Fruit fly (Drosophila melanogaster) whole organism, embryonic: ENCODE measurements around the gene Syx13.

ENCODE experiments used
- C15 ChIP-seq: fragments of 200-800 bp; sonication (Bioruptor generic); IDR thresholded peaks from 3 replicates; pipeline ENCODE4 v1.3.6; 2022; ENCODE audit warnings: missing biosample characterization, missing genetic modification characterization
- CG1024 ChIP-seq: fragments of 200-800 bp; sonication (Bioruptor generic); IDR thresholded peaks from 2 replicates; pipeline ENCODE4 v1.3.6; 2022; ENCODE audit warnings: missing biosample characterization, missing genetic modification characterization
- CG11085 ChIP-seq: fragments of 200-800 bp; sonication (Bioruptor generic); IDR thresholded peaks from 2 replicates; pipeline ENCODE4 v1.3.6; 2022; ENCODE audit warnings: missing biosample characterization, missing genetic modification characterization
- CG11723 ChIP-seq: fragments of 200-800 bp; sonication (Bioruptor generic); optimal IDR thresholded peaks from 2 replicates; lab custom pipeline; 2017; ENCODE audit warnings: missing biosample characterization, mild to moderate bottlenecking, missing genetic modification characterization
- CG12104 ChIP-seq: fragments of 200-800 bp; sonication (Bioruptor generic); optimal IDR thresholded peaks from 3 replicates; lab custom pipeline; 2016; ENCODE audit warnings: missing biosample characterization, missing genetic modification characterization
- CG12236 ChIP-seq: fragments of 200-800 bp; sonication (Bioruptor generic); optimal IDR thresholded peaks from 2 replicates; lab custom pipeline; 2016; ENCODE audit warnings: missing biosample characterization, missing genetic modification characterization
- CG15479 ChIP-seq: fragments of 200-800 bp; sonication (Bioruptor generic); optimal IDR thresholded peaks from 3 replicates; lab custom pipeline; 2019; ENCODE audit warnings: missing biosample characterization, mild to moderate bottlenecking, missing genetic modification characterization, moderate library complexity
- CG16779 ChIP-seq: fragments of 200-800 bp; sonication (Bioruptor generic); IDR thresholded peaks from 2 replicates; pipeline ENCODE4 v1.3.6; 2022; ENCODE audit warnings: missing biosample characterization, missing genetic modification characterization
- CG17829 ChIP-seq: fragments of 200-800 bp; optimal IDR thresholded peaks from 2 replicates; lab custom pipeline; 2019; ENCODE audit warnings: missing biosample characterization, mild to moderate bottlenecking, missing genetic modification characterization, moderate library complexity
- CG17912 ChIP-seq: fragments of 200-800 bp; sonication (Bioruptor generic); optimal IDR thresholded peaks from 2 replicates; lab custom pipeline; 2018; ENCODE audit warnings: missing biosample characterization, mild to moderate bottlenecking, missing genetic modification characterization
- CG18476 ChIP-seq: fragments of 200-800 bp; sonication (Bioruptor generic); optimal IDR thresholded peaks from 2 replicates; lab custom pipeline; 2016; ENCODE audit warnings: missing biosample characterization, mild to moderate bottlenecking, missing genetic modification characterization
- CG18599 ChIP-seq: fragments of 200-800 bp; sonication (Bioruptor generic); optimal IDR thresholded peaks from 3 replicates; lab custom pipeline; 2017; ENCODE audit warnings: missing biosample characterization, missing genetic modification characterization, mild to moderate bottlenecking, moderate library complexity, missing genetic modification reagents
- CG34224 ChIP-seq: fragments of 200-800 bp; sonication (Bioruptor generic); IDR thresholded peaks from 3 replicates; pipeline ENCODE4 v1.3.6; 2022; ENCODE audit warnings: missing biosample characterization, missing genetic modification characterization; ENCODE audit not compliant: partially characterized antibody
- CG34422 ChIP-seq: fragments of 200-800 bp; sonication (Bioruptor generic); IDR thresholded peaks from 3 replicates; pipeline ENCODE4 v1.3.6; 2022; ENCODE audit warnings: missing biosample characterization, missing genetic modification characterization
- CG3726 ChIP-seq: fragments of 200-800 bp; sonication (Bioruptor generic); IDR thresholded peaks from 3 replicates; pipeline ENCODE4, ENCODE4 v1.3.6; 2022; ENCODE audit warnings: missing biosample characterization, missing genetic modification characterization
- CG4360 ChIP-seq: fragments of 200-800 bp; sonication (Bioruptor generic); IDR thresholded peaks from 2 replicates; pipeline ENCODE4 v1.3.6; 2022; ENCODE audit warnings: missing biosample characterization, missing genetic modification characterization
- CG7271 ChIP-seq: fragments of 200-800 bp; sonication (Bioruptor generic); optimal IDR thresholded peaks from 2 replicates; lab custom pipeline; 2018; ENCODE audit warnings: missing biosample characterization, mild to moderate bottlenecking, missing genetic modification characterization, moderate library complexity
- CG7372 ChIP-seq: fragments of 200-800 bp; sonication (Bioruptor generic); IDR thresholded peaks from 2 replicates; pipeline ENCODE4 v1.3.6; 2022; ENCODE audit warnings: missing biosample characterization, missing genetic modification characterization
- CG7963 ChIP-seq: fragments of 200-800 bp; sonication (Bioruptor generic); IDR thresholded peaks from 3 replicates; pipeline ENCODE4 v1.3.6; 2022; ENCODE audit warnings: missing biosample characterization, missing genetic modification characterization; ENCODE audit not compliant: partially characterized antibody
- CG8478 ChIP-seq: fragments of >200 bp; optimal IDR thresholded peaks from 2 replicates; lab custom pipeline; 2018
- D ChIP-seq, 2 experiments: fragments of 200-800 bp in 1 of 2; fragments of >200 bp in 1 of 2; sonication (Bioruptor generic) in 1 of 2; optimal IDR thresholded peaks; 2 replicates in 1 of 2; 3 replicates in 1 of 2; lab custom pipeline; 2017; ENCODE audit warnings: mild to moderate bottlenecking in 1 of 2, missing biosample characterization in 1 of 2, missing genetic modification characterization in 1 of 2, missing genetic modification reagents in 1 of 2
- Dp ChIP-seq: fragments of 200-800 bp; sonication (Bioruptor generic); optimal IDR thresholded peaks from 2 replicates; lab custom pipeline; 2018; ENCODE audit warnings: missing biosample characterization, mild to moderate bottlenecking, missing genetic modification characterization, moderate library complexity
- Drgx ChIP-seq: fragments of 200-800 bp; sonication (Bioruptor generic); IDR thresholded peaks from 2 replicates; pipeline ENCODE4 v1.3.6; 2022; ENCODE audit warnings: missing biosample characterization, missing genetic modification characterization
- Elba2 ChIP-seq: fragments of 200-800 bp; sonication (Bioruptor generic); optimal IDR thresholded peaks from 3 replicates; lab custom pipeline; 2016; ENCODE audit warnings: missing biosample characterization, missing genetic modification characterization
- Ets65A ChIP-seq: fragments of 200-800 bp; sonication (Bioruptor generic); peaks from one replicate; lab custom pipeline; 2016; ENCODE audit warnings: missing biosample characterization, missing genetic modification characterization
- Max ChIP-seq: fragments of 200-800 bp; sonication (Bioruptor generic); optimal IDR thresholded peaks from 2 replicates; lab custom pipeline; 2016; ENCODE audit warnings: missing biosample characterization, mild to moderate bottlenecking, missing genetic modification characterization
- Meics ChIP-seq: fragments of 200-800 bp; sonication (Bioruptor generic); optimal IDR thresholded peaks from 2 replicates; lab custom pipeline; 2017; ENCODE audit warnings: missing biosample characterization, mild to moderate bottlenecking, missing genetic modification characterization
- NC2α ChIP-seq: fragments of 200-800 bp; sonication (Bioruptor generic); optimal IDR thresholded peaks from 2 replicates; lab custom pipeline; 2016; ENCODE audit warnings: missing biosample characterization, missing genetic modification characterization
- Tbp ChIP-seq: fragments of >200 bp; optimal IDR thresholded peaks from 2 replicates; lab custom pipeline; 2018; ENCODE audit warnings: missing biosample characterization, missing genetic modification characterization
- Trl ChIP-seq, 3 experiments: fragments of >200 bp in 2 of 3; fragments of 200-800 bp in 1 of 3; sonication (Bioruptor generic) in 1 of 3; optimal IDR thresholded peaks; 2 replicates in 1 of 3; 3 replicates in 2 of 3; lab custom pipeline; 2016 to 2017; ENCODE audit warnings: missing biosample characterization in 1 of 3, missing genetic modification characterization in 1 of 3
- Usf ChIP-seq: fragments of 200-800 bp; sonication (Bioruptor generic); optimal IDR thresholded peaks from 2 replicates; lab custom pipeline; 2017; ENCODE audit warnings: missing genotype, missing biosample characterization, missing genetic modification characterization
- Vsx1 ChIP-seq: fragments of 200-800 bp; sonication (Bioruptor generic); optimal IDR thresholded peaks from 2 replicates; lab custom pipeline; 2017; ENCODE audit warnings: missing biosample characterization, mild to moderate bottlenecking, missing genetic modification characterization, missing genetic modification reagents
- ab ChIP-seq: fragments of 200-800 bp; sonication (Bioruptor generic); optimal IDR thresholded peaks from 2 replicates; lab custom pipeline; 2016; ENCODE audit warnings: missing biosample characterization, missing genetic modification characterization
- cad ChIP-seq: fragments of >200 bp; optimal IDR thresholded peaks from 2 replicates; lab custom pipeline; 2017; ENCODE audit warnings: missing biosample characterization, missing genetic modification characterization
- gcm2 ChIP-seq: fragments of 200-800 bp; sonication (Bioruptor generic); optimal IDR thresholded peaks from 2 replicates; lab custom pipeline; 2016; ENCODE audit warnings: missing biosample characterization, missing genetic modification characterization
- kah ChIP-seq: fragments of 200-800 bp; sonication (Bioruptor generic); optimal IDR thresholded peaks from 2 replicates; lab custom pipeline; 2018; ENCODE audit warnings: missing biosample characterization, mild to moderate bottlenecking, missing genetic modification characterization
- lmd ChIP-seq: fragments of 200-800 bp; sonication (Bioruptor generic); IDR thresholded peaks from 2 replicates; pipeline ENCODE4 v1.3.6; 2022; ENCODE audit warnings: missing biosample characterization, missing genetic modification characterization
- pb ChIP-seq: fragments of 200-800 bp; sonication (Bioruptor generic); optimal IDR thresholded peaks from 3 replicates; lab custom pipeline; 2016; ENCODE audit warnings: missing biosample characterization, missing genetic modification characterization
- sens ChIP-seq: fragments of 200-800 bp; sonication (Bioruptor generic); peaks from one replicate; lab custom pipeline; 2016; ENCODE audit warnings: missing biosample characterization, missing genetic modification characterization
- sim ChIP-seq: fragments of 200-800 bp; sonication (Bioruptor generic); IDR thresholded peaks from 2 replicates; pipeline ENCODE4 v1.3.6; 2022; ENCODE audit warnings: missing biosample characterization, missing genetic modification characterization
- slou ChIP-seq: fragments of 200-800 bp; sonication (Bioruptor generic); optimal IDR thresholded peaks from 3 replicates; lab custom pipeline; 2016; ENCODE audit warnings: missing biosample characterization, missing genetic modification characterization
- tll ChIP-seq, 2 experiments: fragments of 200-800 bp in 1 of 2; fragments of >200 bp in 1 of 2; sonication (Bioruptor generic) in 1 of 2; optimal IDR thresholded peaks; 2 replicates each; lab custom pipeline; 2017 to 2019; ENCODE audit warnings: missing biosample characterization in 2 of 2, missing genetic modification characterization in 2 of 2, mild to moderate bottlenecking in 1 of 2, moderate library complexity in 1 of 2
- vvl ChIP-seq: fragments of 200-800 bp; sonication (Bioruptor generic); IDR thresholded peaks from 2 replicates; pipeline ENCODE4 v1.3.6; 2022; ENCODE audit warnings: missing biosample characterization, missing genetic modification characterization
- z ChIP-seq: fragments of 200-800 bp; sonication (Bioruptor generic); IDR thresholded peaks from 3 replicates; pipeline ENCODE4 v1.3.6; 2022; ENCODE audit warnings: missing biosample characterization, missing genetic modification characterization
- zen ChIP-seq: fragments of 200-800 bp; sonication (Bioruptor generic); optimal IDR thresholded peaks from 3 replicates; lab custom pipeline; 2018; ENCODE audit warnings: missing biosample characterization, mild to moderate bottlenecking, missing genetic modification characterization, moderate library complexity

Gene Syx13

DNA sequence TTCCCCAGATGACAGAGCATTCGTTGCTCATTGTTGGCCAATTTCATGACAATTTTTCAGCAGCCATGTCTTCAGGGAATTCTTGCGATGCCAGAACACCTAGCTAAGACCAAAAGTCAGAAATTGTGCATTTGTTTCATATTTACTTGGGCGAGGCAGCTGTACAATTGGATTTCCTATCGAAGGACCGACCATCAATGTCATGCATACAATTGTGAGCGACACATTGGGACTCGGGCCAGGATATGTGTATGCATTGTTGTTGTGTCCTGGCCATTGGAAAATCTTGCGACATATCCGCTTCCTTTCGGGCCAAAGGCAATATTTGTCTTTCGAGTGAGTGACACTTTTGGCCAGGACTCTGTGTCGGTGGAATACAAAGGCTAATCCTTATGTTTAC, 33.1 kb downstream of the Syx13 start (continued):
- no peak for TF ChIP-seq Tbp (GFP tag; lab: Kevin White, UChicago)
- TF ChIP-seq CG17912 (GFP tag; lab: Kevin White, UChicago) = no peak
- no peak for TF ChIP-seq CG7372 (GFP tag; lab: Robert Waterston, UW)
- TF ChIP-seq C15 = no peak
- peak; percentile 29 for TF ChIP-seq CG15479
- TF ChIP-seq CG16779 (GFP tag; lab: Robert Waterston, UW) = no peak
- no peak for TF ChIP-seq CG11085 (GFP tag; lab: Robert Waterston, UW)
- TF ChIP-seq CG7963 = no peak
- no peak for TF ChIP-seq Meics (GFP tag; lab: Kevin White, UChicago)
- peak; percentile 32 for TF ChIP-seq cad (GFP tag; lab: Kevin White, UChicago)
- peak; percentile 10 for TF ChIP-seq Ets65A (GFP tag; lab: Kevin White, UChicago)
- no peak for TF ChIP-seq pb (GFP tag; lab: Kevin White, UChicago)
- no peak for TF ChIP-seq CG3726 (GFP tag; lab: Robert Waterston, UW)
- no peak for TF ChIP-seq CG12104 (GFP tag; lab: Kevin White, UChicago)
- TF ChIP-seq CG1024 (GFP tag; lab: Robert Waterston, UW) = no peak
- TF ChIP-seq CG18476 (GFP tag; lab: Kevin White, UChicago) = no peak
- TF ChIP-seq Elba2 (GFP tag; lab: Kevin White, UChicago) = peak; percentile 68
- TF ChIP-seq CG11723 (GFP tag; lab: Kevin White, UChicago) = no peak
- peak; percentile 29; the same call in 1 of the 2 replicates for TF ChIP-seq CG4360
- no peak for TF ChIP-seq slou (GFP tag; lab: Kevin White, UChicago)
- no peak for TF ChIP-seq CG12236 (GFP tag; lab: Kevin White, UChicago)
- TF ChIP-seq gcm2 (GFP tag; lab: Kevin White, UChicago) = no peak

DNA sequence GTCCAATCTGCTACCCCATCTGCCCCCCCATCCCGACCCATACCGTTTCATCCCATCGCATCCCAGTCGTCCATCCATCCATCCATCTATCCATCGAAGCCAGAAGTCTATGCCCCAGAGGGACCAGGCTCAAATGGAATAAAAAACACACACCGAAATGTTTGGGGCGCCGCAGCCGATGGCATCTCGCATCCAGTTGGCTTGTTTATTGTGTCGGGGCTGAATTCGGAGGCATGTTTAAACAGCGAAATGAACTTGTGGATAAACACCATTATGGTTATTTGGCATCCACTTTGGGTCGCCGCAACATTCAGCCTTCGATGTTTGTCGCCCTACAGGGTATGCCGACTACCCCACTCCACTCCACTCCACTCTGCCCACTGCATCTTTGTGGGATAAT, 36.2 kb downstream of the Syx13 start:
- peak; percentile 60 for TF ChIP-seq Ets65A (GFP tag; lab: Kevin White, UChicago)
- peak; percentile 1 for TF ChIP-seq CG18599 (GFP tag; lab: Kevin White, UChicago)
- TF ChIP-seq Max (GFP tag; lab: Kevin White, UChicago) = no peak
- TF ChIP-seq CG8478 (lab: Kevin White, UChicago) = peak; percentile 41
- TF ChIP-seq sens (GFP tag; lab: Kevin White, UChicago) = peak; percentile 75
- TF ChIP-seq Trl (optimal IDR thresholded peaks at IDR 0.05; lab: Kevin White, UChicago) = no peak
- TF ChIP-seq Trl (GFP tag; optimal IDR thresholded peaks at IDR 0.05; lab: Kevin White, UChicago) = no peak
- TF ChIP-seq z (GFP tag; lab: Robert Waterston, UW) = no peak
- TF ChIP-seq, all 482 proteins: peak for 4

DNA sequence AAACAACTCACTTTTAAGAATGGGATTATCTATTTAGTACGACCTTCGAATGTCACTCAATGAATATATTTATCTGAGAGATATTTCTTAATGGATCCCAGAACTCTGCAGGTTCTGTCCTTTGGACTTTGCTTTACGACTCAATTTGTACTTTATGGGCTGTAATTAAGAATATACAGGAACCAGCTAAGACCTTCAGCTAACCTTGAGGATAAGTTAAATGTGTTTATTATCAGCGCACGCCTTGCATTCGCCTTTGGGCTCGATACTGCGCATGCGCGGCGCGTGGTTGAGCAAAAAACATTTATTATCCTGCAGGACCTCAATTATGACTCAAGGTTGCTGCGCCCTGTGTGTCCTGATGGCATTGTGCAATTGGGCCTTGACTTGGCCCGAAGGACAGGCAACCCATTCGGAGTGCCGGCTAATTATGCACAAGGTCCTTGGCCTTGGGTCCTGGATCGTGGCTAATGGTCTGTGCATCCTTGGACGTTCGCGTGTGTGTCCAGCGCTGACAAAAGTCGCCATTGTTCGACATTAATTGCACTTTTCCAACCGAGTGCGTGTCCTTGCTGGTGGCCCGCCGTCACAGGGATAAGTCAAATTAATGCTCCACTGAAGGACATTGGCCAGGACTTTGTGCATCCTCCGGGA, 37.2 kb downstream of the Syx13 start:
- TF ChIP-seq cad (GFP tag; lab: Kevin White, UChicago) = peak; percentile 95
- peak; percentile 63 for TF ChIP-seq CG8478 (lab: Kevin White, UChicago)
- no peak for TF ChIP-seq Vsx1 (GFP tag; lab: Kevin White, UChicago)
- TF ChIP-seq kah = no peak
- no peak for TF ChIP-seq Usf
- TF ChIP-seq D (optimal IDR thresholded peaks at IDR 0.05; lab: Kevin White, UChicago) = peak; percentile 98
- TF ChIP-seq D (GFP tag; optimal IDR thresholded peaks at IDR 0.05; lab: Kevin White, UChicago) = no peak
- peak in 1 of 2 experiments; percentile 97 for TF ChIP-seq tll (GFP tag; optimal IDR thresholded peaks at IDR 0.05; lab: Kevin White, UChicago)
- no peak for TF ChIP-seq lmd (GFP tag; lab: Robert Waterston, UW)
- TF ChIP-seq zen = peak; percentile 91
- TF ChIP-seq CG7271 (tag; lab: Kevin White, UChicago) = peak; percentile 61
- TF ChIP-seq CG34224 = no peak
- TF ChIP-seq sim (GFP tag; lab: Robert Waterston, UW) = no peak
- TF ChIP-seq CG34422 = no peak
- TF ChIP-seq vvl (GFP tag; lab: Robert Waterston, UW) = no peak
- TF ChIP-seq Drgx = no peak
- TF ChIP-seq ab (GFP tag; lab: Kevin White, UChicago) = no peak
- peak; percentile 16 for TF ChIP-seq CG15479
- TF ChIP-seq CG17829 = no peak
- TF ChIP-seq Dp (GFP tag; lab: Kevin White, UChicago) = no peak
- no peak for TF ChIP-seq NC2α (GFP tag; lab: Kevin White, UChicago)
- TF ChIP-seq, all 482 proteins: peak for 7
